Fruit fly (Drosophila melanogaster) whole organism, prepupa: ENCODE results near the gene AttD.

Experiments
- CG16779 ChIP-seq: fragments of 200-800 bp; sonication (Bioruptor generic); optimal IDR thresholded peaks from 3 replicates; lab custom pipeline; 2017; ENCODE audit warnings: missing biosample characterization, mild to moderate bottlenecking, missing genetic modification characterization
- CG32006 ChIP-seq: fragments of 200-800 bp; sonication (Bioruptor generic); optimal IDR thresholded peaks from 3 replicates; lab custom pipeline; 2017; ENCODE audit warnings: missing biosample characterization, mild to moderate bottlenecking, missing genetic modification characterization
- CG6792 ChIP-seq: fragments of 200-800 bp; sonication (Bioruptor generic); optimal IDR thresholded peaks from 3 replicates; lab custom pipeline; 2016; ENCODE audit warnings: missing biosample characterization, missing genetic modification characterization
- CG8119 ChIP-seq: fragments of 200-800 bp; sonication (Bioruptor generic); IDR thresholded peaks from 3 replicates; pipeline ENCODE4 v1.3.6; 2022; ENCODE audit warnings: missing biosample characterization, missing genetic modification characterization
- Eip93F ChIP-seq: fragments of 200-800 bp; sonication (Bioruptor generic); optimal IDR thresholded peaks from 2 replicates; lab custom pipeline; 2016; ENCODE audit warnings: missing biosample characterization, mild to moderate bottlenecking, missing genetic modification characterization
- Ets96B ChIP-seq: fragments of 200-800 bp; optimal IDR thresholded peaks from 2 replicates; lab custom pipeline; 2019; ENCODE audit warnings: missing biosample characterization, mild to moderate bottlenecking, missing genetic modification characterization, moderate library complexity
- Hr4 ChIP-seq: fragments of 200-800 bp; sonication (Bioruptor generic); optimal IDR thresholded peaks from 3 replicates; lab custom pipeline; 2016; ENCODE audit warnings: missing biosample characterization, missing genetic modification characterization
- Smox ChIP-seq: fragments of 200-800 bp; sonication (Bioruptor generic); optimal IDR thresholded peaks from 3 replicates; lab custom pipeline; 2016; ENCODE audit warnings: missing biosample characterization, missing genetic modification characterization
- dsx ChIP-seq: fragments of 200-800 bp; optimal IDR thresholded peaks from 3 replicates; lab custom pipeline; 2019; ENCODE audit warnings: missing biosample characterization, mild to moderate bottlenecking, missing genetic modification characterization, moderate library complexity; ENCODE audit not compliant: poor library complexity, severe bottlenecking
- ss ChIP-seq, 2 experiments: fragments of 200-800 bp; sonication (Bioruptor generic); optimal IDR thresholded peaks; 2 replicates in 1 of 2; 3 replicates in 1 of 2; lab custom pipeline; 2017 to 2018; ENCODE audit warnings: mild to moderate bottlenecking in 2 of 2, missing biosample characterization in 2 of 2, missing genetic modification characterization in 2 of 2, moderate library complexity in 1 of 2
- svp ChIP-seq: fragments of 200-800 bp; sonication (Bioruptor generic); peaks from one replicate; lab custom pipeline; 2016; ENCODE audit warnings: missing biosample characterization, missing genetic modification characterization
- topi ChIP-seq: fragments of 200-800 bp; sonication (Bioruptor generic); optimal IDR thresholded peaks from 3 replicates; lab custom pipeline; 2016; ENCODE audit warnings: missing biosample characterization, missing genetic modification characterization

DNA sequence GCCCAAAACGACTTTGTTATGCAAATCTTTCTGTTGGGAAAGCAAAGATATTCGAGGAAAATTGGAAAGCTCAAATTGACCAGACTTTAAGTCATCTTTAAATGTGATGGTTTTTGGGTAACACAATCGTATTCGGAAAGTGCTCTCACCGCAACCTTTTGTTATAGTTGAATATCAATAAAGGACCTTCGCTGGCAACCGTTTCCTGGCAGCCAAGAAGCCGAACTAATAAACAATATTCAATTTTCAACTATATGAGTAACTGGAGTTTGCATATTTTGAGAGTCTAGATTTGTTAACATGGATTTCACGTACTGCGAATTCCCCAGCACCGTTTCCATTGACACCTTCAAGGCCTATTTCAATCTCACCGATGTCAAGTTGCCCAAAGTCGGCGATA is 1.8 kb downstream of the AttD start, which contains the start of gene CG14325:
- TF ChIP-seq topi (GFP tag; lab: Kevin White, UChicago) (no peak), Eip93F (GFP tag; lab: Kevin White, UChicago) (no peak), CG32006 (no peak), Ets96B (no peak), svp (GFP tag; lab: Kevin White, UChicago) (no peak), CG8119 (no peak), CG6792 (no peak), Hr4 (GFP tag; lab: Kevin White, UChicago) (no peak), Smox (GFP tag; lab: Kevin White, UChicago) (no peak), dsx (no peak), ss (GFP tag; optimal IDR thresholded peaks at IDR 0.05; lab: Kevin White, UChicago) (no peak), CG16779 (tag; lab: Kevin White, UChicago) (no peak)
